Worm (Caenorhabditis elegans): Measurements from ENCODE around the gene clec-258.

DNA sequence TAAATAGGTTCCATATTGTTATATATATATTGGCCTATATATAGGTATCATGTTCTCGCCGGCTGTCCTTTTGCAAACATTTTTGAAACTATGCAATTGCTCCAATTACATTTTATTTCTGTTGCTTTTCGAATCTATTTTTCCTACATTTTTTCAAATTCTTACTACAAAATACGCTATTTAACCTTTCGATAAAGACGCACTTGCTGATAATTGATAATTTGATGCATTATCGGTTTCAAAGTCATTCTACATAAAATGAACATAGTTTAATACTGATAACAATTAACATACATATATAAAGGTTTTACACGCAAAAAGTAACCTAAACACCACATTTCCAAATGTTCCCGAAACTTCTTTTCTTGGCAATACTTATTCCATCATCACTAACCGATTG, at the start of gene clec-258:
- no peak for TF ChIP-seq ceh-22 (tag; optimal IDR thresholded peaks at IDR 0.05)
- TF ChIP-seq pha-4 (tag; optimal IDR thresholded peaks at IDR 0.05) = no peak
- no peak for TF ChIP-seq unc-55 (GFP tag; optimal IDR thresholded peaks at IDR 0.05)

Data from whole organism, late embryonic.